Worm (Caenorhabditis elegans) whole organism, young adult: ENCODE results near the gene K08H2.4.
A peak's percentile ranks its signal among the peaks of the same experiment; 100 is the strongest.

ENCODE experiments used
- B0019.2 ChIP-seq: fragments of 200-800 bp; sonication (Bioruptor generic); conservative IDR thresholded peaks from 2 replicates; pipeline ENCODE4 v1.3.6; 2022; ENCODE audit warnings: missing genetic modification reagents, missing genetic modification characterization, missing compliant biosample characterization
- B0035.1 ChIP-seq: sonication (generic microtip); optimal IDR thresholded peaks from 2 replicates; lab custom pipeline; 2016; ENCODE audit warnings: missing genetic modification characterization, mild to moderate bottlenecking, missing compliant biosample characterization, missing genotype, missing genetic modification reagents
- B0261.1 ChIP-seq: sonication (generic microtip); optimal IDR thresholded peaks from 2 replicates; lab custom pipeline; 2016; ENCODE audit warnings: mild to moderate bottlenecking, missing genetic modification characterization, moderate library complexity, missing compliant biosample characterization
- C06A6.2 ChIP-seq: fragments of 200-800 bp; sonication (Bioruptor generic); conservative IDR thresholded peaks from 2 replicates; pipeline ENCODE4 v1.3.6; 2022; ENCODE audit warnings: missing genetic modification characterization, missing compliant biosample characterization
- F22D6.2 ChIP-seq: sonication (generic microtip); optimal IDR thresholded peaks from 2 replicates; lab custom pipeline; 2016; ENCODE audit warnings: mild to moderate bottlenecking, missing genetic modification characterization, missing compliant biosample characterization
- F23B12.7 ChIP-seq: sonication (generic microtip); optimal IDR thresholded peaks from 2 replicates; lab custom pipeline; 2017; ENCODE audit warnings: missing genetic modification characterization, mild to moderate bottlenecking, missing compliant biosample characterization, antibody characterized with exemption, moderate library complexity; ENCODE audit not compliant: insufficient read depth
- F57A8.1 ChIP-seq: fragments of 200-800 bp; sonication (Bioruptor generic); optimal IDR thresholded peaks from 2 replicates; lab custom pipeline; 2018; ENCODE audit warnings: mild to moderate bottlenecking, missing genetic modification characterization, moderate library complexity, missing compliant biosample characterization
- F57C9.4 ChIP-seq: sonication (generic microtip); optimal IDR thresholded peaks from 2 replicates; lab custom pipeline; 2017; ENCODE audit warnings: mild to moderate bottlenecking, missing genetic modification characterization, missing compliant biosample characterization
- K11D2.4 ChIP-seq: fragments of 200-800 bp; sonication (Bioruptor generic); IDR thresholded peaks from 2 replicates; pipeline ENCODE4 v1.3.6; 2022; ENCODE audit warnings: missing genetic modification reagents, missing genetic modification characterization, missing compliant biosample characterization
- T26A5.8 ChIP-seq: sonication (generic microtip); optimal IDR thresholded peaks from 2 replicates; lab custom pipeline; 2016; ENCODE audit warnings: missing genetic modification characterization, missing compliant biosample characterization
- Y56A3A.18 ChIP-seq: fragments of 200-800 bp; sonication (Bioruptor generic); IDR thresholded peaks from 2 replicates; pipeline ENCODE4 v1.3.6; 2022; ENCODE audit warnings: missing genetic modification reagents, missing genetic modification characterization, missing compliant biosample characterization
- akir-1 ChIP-seq: fragments of 200-800 bp; sonication (Bioruptor generic); optimal IDR thresholded peaks from 2 replicates; lab custom pipeline; 2018; ENCODE audit warnings: mild to moderate bottlenecking, missing genetic modification characterization, moderate library complexity, missing compliant biosample characterization
- aptf-2 ChIP-seq: fragments of 200-800 bp; sonication (Bioruptor generic); conservative IDR thresholded peaks from 2 replicates; pipeline ENCODE4 v1.3.6; 2022; ENCODE audit warnings: missing genetic modification reagents, missing genetic modification characterization, missing compliant biosample characterization
- aptf-3 ChIP-seq: fragments of 200-800 bp; sonication (Bioruptor generic); IDR thresholded peaks from 2 replicates; pipeline ENCODE4 v1.3.6; 2022; ENCODE audit warnings: missing genetic modification characterization, missing compliant biosample characterization
- attf-5 ChIP-seq: fragments of 200-800 bp; sonication (Bioruptor generic); optimal IDR thresholded peaks from 2 replicates; lab custom pipeline; 2018; ENCODE audit warnings: mild to moderate bottlenecking, missing genetic modification characterization, missing compliant biosample characterization
- bed-1 ChIP-seq: fragments of 200-800 bp; sonication (Bioruptor generic); IDR thresholded peaks from 2 replicates; pipeline ENCODE4 v1.3.6; 2022; ENCODE audit warnings: missing genetic modification reagents, missing genetic modification characterization, missing compliant biosample characterization
- bed-2 ChIP-seq: fragments of 200-800 bp; sonication (Bioruptor generic); IDR thresholded peaks from 2 replicates; pipeline ENCODE4 v1.3.6; 2022; ENCODE audit warnings: missing genetic modification reagents, missing genetic modification characterization, missing compliant biosample characterization
- ceh-58 ChIP-seq: fragments of 200-800 bp; sonication (Bioruptor generic); IDR thresholded peaks from 2 replicates; pipeline ENCODE4 v1.3.6; 2022; ENCODE audit warnings: missing genetic modification characterization, missing compliant biosample characterization
- ceh-91 ChIP-seq: fragments of 200-800 bp; sonication (Bioruptor generic); IDR thresholded peaks from 2 replicates; pipeline ENCODE4 v1.3.6; 2022; ENCODE audit warnings: missing genetic modification reagents, missing genetic modification characterization, missing compliant biosample characterization
- chd-7 ChIP-seq: sonication (generic microtip); optimal IDR thresholded peaks from 2 replicates; lab custom pipeline; 2016; ENCODE audit warnings: mild to moderate bottlenecking, missing genetic modification characterization, moderate library complexity, missing compliant biosample characterization
- dox-1 ChIP-seq: fragments of 200-800 bp; sonication (Bioruptor generic); IDR thresholded peaks from 2 replicates; pipeline ENCODE4 v1.3.6; 2022; ENCODE audit warnings: missing genetic modification reagents, missing genetic modification characterization, missing compliant biosample characterization
- egl-44 ChIP-seq: fragments of 200-800 bp; sonication (Bioruptor generic); IDR thresholded peaks from 2 replicates; pipeline ENCODE4 v1.3.6; 2022; ENCODE audit warnings: missing genetic modification reagents, missing genetic modification characterization, missing compliant biosample characterization
- lin-40 ChIP-seq: sonication (generic microtip); optimal IDR thresholded peaks from 2 replicates; lab custom pipeline; 2016; ENCODE audit warnings: missing genetic modification characterization, mild to moderate bottlenecking, missing compliant biosample characterization, missing genotype, missing genetic modification reagents
- lir-1 ChIP-seq: fragments of 200-800 bp; sonication (Bioruptor generic); conservative IDR thresholded peaks from 2 replicates; pipeline ENCODE4 v1.3.6; 2022; ENCODE audit warnings: missing genetic modification reagents, missing genetic modification characterization, missing compliant biosample characterization
- lsl-1 ChIP-seq: fragments of 200-800 bp; sonication (Bioruptor generic); optimal IDR thresholded peaks from 2 replicates; lab custom pipeline; 2018; ENCODE audit warnings: mild to moderate bottlenecking, missing genetic modification characterization, moderate library complexity, missing compliant biosample characterization
- madf-3 ChIP-seq: fragments of 200-800 bp; sonication (Bioruptor generic); IDR thresholded peaks from 2 replicates; pipeline ENCODE4 v1.3.6; 2022; ENCODE audit warnings: missing genetic modification reagents, missing genetic modification characterization, missing compliant biosample characterization
- madf-6 ChIP-seq: fragments of 200-800 bp; sonication (Bioruptor generic); IDR thresholded peaks from 2 replicates; pipeline ENCODE4 v1.3.6; 2022; ENCODE audit warnings: missing genetic modification reagents, missing genetic modification characterization, missing compliant biosample characterization
- mes-4 ChIP-seq: sonication (generic microtip); optimal IDR thresholded peaks from 2 replicates; lab custom pipeline; 2016; ENCODE audit warnings: missing genotype, missing genetic modification characterization, missing compliant biosample characterization
- mxl-1 ChIP-seq: sonication (generic microtip); optimal IDR thresholded peaks from 2 replicates; lab custom pipeline; 2016; ENCODE audit warnings: missing genetic modification characterization, missing compliant biosample characterization
- nhr-80 ChIP-seq: sonication (generic microtip); optimal IDR thresholded peaks from 2 replicates; lab custom pipeline; 2016; ENCODE audit warnings: missing genetic modification characterization, missing compliant biosample characterization
- pbrm-1 ChIP-seq: fragments of 200-800 bp; sonication (Bioruptor generic); IDR thresholded peaks from 2 replicates; pipeline ENCODE4 v1.3.6; 2022; ENCODE audit warnings: missing genetic modification reagents, missing genetic modification characterization, missing compliant biosample characterization
- rpc-1 ChIP-seq, 2 experiments: fragments of 150-350 bp in 1 of 2; sonication (generic microtip) in 1 of 2; optimal IDR thresholded peaks; 2 replicates each; lab custom pipeline; 2014 to 2018; ENCODE audit warnings: missing biosample characterization in 1 of 2, missing genetic modification characterization in 1 of 2, missing genetic modification reagents in 1 of 2, missing genotype in 1 of 2
- sdz-38 ChIP-seq: sonication (generic microtip); optimal IDR thresholded peaks from 2 replicates; lab custom pipeline; 2016; ENCODE audit warnings: missing genotype, missing genetic modification characterization, missing compliant biosample characterization
- snpc-1.3 ChIP-seq: sonication (generic microtip); optimal IDR thresholded peaks from 2 replicates; lab custom pipeline; 2017; ENCODE audit warnings: missing genetic modification characterization, mild to moderate bottlenecking, missing compliant biosample characterization, antibody characterized with exemption, moderate library complexity, missing genotype, missing genetic modification reagents; ENCODE audit not compliant: insufficient read depth
- tbp1 ChIP-seq: fragments of 200-800 bp; sonication (Bioruptor generic); optimal IDR thresholded peaks from 2 replicates; lab custom pipeline; 2018; ENCODE audit warnings: mild to moderate bottlenecking, missing genetic modification characterization, missing compliant biosample characterization
- tbx-9 ChIP-seq: sonication (generic microtip); optimal IDR thresholded peaks from 2 replicates; lab custom pipeline; 2016; ENCODE audit warnings: borderline replicate concordance, missing genetic modification characterization, inconsistent platforms, missing compliant biosample characterization
- tlf-1 ChIP-seq: fragments of 200-800 bp; sonication (Bioruptor generic); optimal IDR thresholded peaks from 2 replicates; lab custom pipeline; 2018; ENCODE audit warnings: mild to moderate bottlenecking, missing genetic modification characterization, missing compliant biosample characterization
- unc-62 ChIP-seq: fragments of 150-350 bp; optimal IDR thresholded peaks from 2 replicates; lab custom pipeline; 2014; ENCODE audit warnings: missing biosample characterization, missing genetic modification reagents, missing genetic modification characterization
- xnd-1 ChIP-seq: sonication (generic microtip); optimal IDR thresholded peaks from 2 replicates; lab custom pipeline; 2016; ENCODE audit warnings: missing genotype, missing genetic modification reagents, missing genetic modification characterization, missing compliant biosample characterization
- zfh-2 ChIP-seq: fragments of 200-800 bp; sonication (Bioruptor generic); conservative IDR thresholded peaks from 2 replicates; pipeline ENCODE4 v1.3.6; 2022; ENCODE audit warnings: missing genetic modification reagents, missing genetic modification characterization, missing compliant biosample characterization
- zim-3 ChIP-seq: sonication (generic microtip); optimal IDR thresholded peaks from 2 replicates; lab custom pipeline; 2017; ENCODE audit warnings: mild to moderate bottlenecking, missing genetic modification characterization, moderate library complexity, missing compliant biosample characterization
- ztf-22 ChIP-seq: fragments of 200-800 bp; sonication (Bioruptor generic); optimal IDR thresholded peaks from 2 replicates; lab custom pipeline; 2018; ENCODE audit warnings: mild to moderate bottlenecking, missing genetic modification characterization, moderate library complexity, missing compliant biosample characterization
- ztf-26 ChIP-seq: sonication (generic microtip); optimal IDR thresholded peaks from 2 replicates; lab custom pipeline; 2017; ENCODE audit warnings: missing genetic modification characterization, missing compliant biosample characterization

K08H2.4 gene

DNA sequence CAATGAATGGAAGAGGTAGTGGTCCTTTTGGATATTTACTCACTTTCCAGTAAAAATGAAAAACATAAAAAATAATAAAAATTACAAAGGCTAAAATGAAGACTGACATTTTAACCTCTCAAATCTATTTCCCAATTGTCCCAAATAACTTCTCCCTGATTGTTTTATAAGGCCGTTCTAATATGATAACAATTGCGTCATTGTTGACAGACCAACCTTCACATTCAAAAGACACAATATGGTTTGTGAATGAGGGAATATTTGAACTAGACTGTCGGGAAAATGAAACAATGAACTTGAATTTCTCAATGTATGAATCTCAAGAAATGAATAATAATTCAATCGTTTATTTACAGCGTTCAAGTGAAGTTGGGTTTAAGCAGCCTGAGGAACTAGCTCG is 28.9 kb downstream of the K08H2.4 start, which contains the start of gene cyp-14A1:
TSS of gene cyp-14A1 (minus strand) at position 126 of the 400 bp plus-strand sequence.
- no peak for TF ChIP-seq B0261.1
- no peak for TF ChIP-seq F22D6.2 (tag; lab: Kevin White, UChicago)
- no peak for TF ChIP-seq bed-1
- TF ChIP-seq K11D2.4, result no peak
- no peak for TF ChIP-seq xnd-1 (tag; lab: Kevin White, UChicago)
- TF ChIP-seq lir-1, result no peak
- no peak for TF ChIP-seq mxl-1 (tag; lab: Kevin White, UChicago)
- no peak for TF ChIP-seq tlf-1 (GFP tag; lab: Kevin White, UChicago)
- TF ChIP-seq F23B12.7 (tag; lab: Kevin White, UChicago), result no peak
- TF ChIP-seq ztf-22 (GFP tag; lab: Kevin White, UChicago), result no peak
- TF ChIP-seq C06A6.2 (GFP tag; lab: Robert Waterston, UW), result no peak
- no peak for TF ChIP-seq dox-1 (GFP tag; lab: Robert Waterston, UW)
- no peak for TF ChIP-seq attf-5 (GFP tag; lab: Kevin White, UChicago)
- no peak for TF ChIP-seq Y56A3A.18
- TF ChIP-seq akir-1 (GFP tag; lab: Kevin White, UChicago), result no peak
- no peak for TF ChIP-seq B0019.2 (GFP tag; lab: Robert Waterston, UW)
- no peak for TF ChIP-seq sdz-38 (tag; lab: Kevin White, UChicago)
- TF ChIP-seq pbrm-1, result no peak
- TF ChIP-seq zim-3 (tag; lab: Kevin White, UChicago), result no peak
- TF ChIP-seq unc-62 (GFP tag; lab: Kevin White, UChicago), result no peak

DNA sequence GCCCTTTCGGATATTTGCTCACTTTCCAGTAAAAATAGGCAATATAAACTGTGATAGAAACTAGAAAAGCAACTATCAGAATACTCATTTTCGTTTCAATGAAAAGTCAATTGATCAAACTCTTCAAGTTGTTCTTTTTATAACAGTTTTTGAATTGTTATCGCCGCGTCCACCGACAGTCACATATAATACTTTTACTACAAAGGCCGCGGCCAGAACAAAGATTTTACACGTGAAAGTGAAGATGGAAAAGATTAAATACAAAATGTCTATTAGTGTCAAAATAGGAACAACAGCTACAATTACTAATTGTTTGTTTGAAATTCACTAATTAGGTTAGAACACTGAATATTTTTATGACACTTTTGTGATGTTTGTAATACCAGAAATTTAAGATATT is 31.3 kb downstream of the K08H2.4 start, which contains the start of gene cyp-14A2:
TSS of gene cyp-14A2 (minus strand) at position 101 of the 400 bp plus-strand sequence.
- TF ChIP-seq tbp1 (GFP tag; lab: Kevin White, UChicago) (no peak), nhr-80 (tag; lab: Kevin White, UChicago) (peak; percentile 35)

- TF ChIP-seq xnd-1 (tag; lab: Kevin White, UChicago), result no peak
- no peak for TF ChIP-seq chd-7 (tag; lab: Kevin White, UChicago)
- TF ChIP-seq mes-4, result no peak
- no peak for TF ChIP-seq zfh-2 (GFP tag; lab: Robert Waterston, UW)
- TF ChIP-seq F57C9.4 (tag; lab: Kevin White, UChicago), result no peak
- no peak for TF ChIP-seq ztf-26 (tag; lab: Kevin White, UChicago)
- TF ChIP-seq aptf-2 (GFP tag; lab: Robert Waterston, UW), result no peak
- no peak for TF ChIP-seq lir-1
These were observed 35.8 kb downstream of the K08H2.4 start, which contains the start of gene cyp-14A3 for ce11 chrX:13274102-13274501. Gene cyp-14A3, minus strand, starts transcription at chrX:13274202.

DNA sequence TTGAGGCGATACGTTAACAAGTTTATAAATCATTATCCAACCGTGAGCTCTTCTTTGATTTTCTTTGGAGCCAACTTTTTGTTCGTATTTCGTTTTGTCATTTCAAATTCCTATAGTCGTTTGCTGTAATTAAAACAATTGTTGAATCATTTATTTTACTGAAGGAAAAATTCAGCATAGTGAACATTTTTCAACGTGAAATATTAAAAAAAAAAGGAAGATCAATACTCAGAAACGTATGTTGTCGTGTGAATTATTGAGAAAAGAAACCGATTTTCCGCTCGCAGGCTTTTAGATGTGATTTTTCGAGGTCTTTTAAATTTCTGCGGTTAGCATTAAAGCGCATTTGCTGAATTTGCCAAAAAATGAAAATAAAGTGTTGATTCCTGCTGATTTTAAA is 40.6 kb downstream of the K08H2.4 start, which contains the start of gene phf-33:
TSS of gene phf-33 (minus strand) at position 101 of the 400 bp plus-strand sequence.
- TF ChIP-seq T26A5.8 (tag; lab: Kevin White, UChicago), result no peak
- no peak for TF ChIP-seq rpc-1 (optimal IDR thresholded peaks at IDR 0.05; lab: Kevin White, UChicago)
- TF ChIP-seq rpc-1 (tag; optimal IDR thresholded peaks at IDR 0.05; lab: Kevin White, UChicago), result no peak
- TF ChIP-seq ceh-58, result no peak
- TF ChIP-seq madf-6, result no peak
- TF ChIP-seq mxl-1 (tag; lab: Kevin White, UChicago), result no peak
- TF ChIP-seq F57C9.4 (tag; lab: Kevin White, UChicago), result no peak
- no peak for TF ChIP-seq nhr-80 (tag; lab: Kevin White, UChicago)
- TF ChIP-seq tbx-9 (tag; lab: Kevin White, UChicago), result no peak
- no peak for TF ChIP-seq B0035.1 (tag; lab: Kevin White, UChicago)
- no peak for TF ChIP-seq tlf-1 (GFP tag; lab: Kevin White, UChicago)
- TF ChIP-seq aptf-3, result no peak
- TF ChIP-seq ceh-91 (GFP tag; lab: Robert Waterston, UW), result no peak
- TF ChIP-seq snpc-1.3 (tag; lab: Kevin White, UChicago), result no peak
- TF ChIP-seq lsl-1 (GFP tag; lab: Kevin White, UChicago), result no peak
- TF ChIP-seq F57A8.1 (GFP tag; lab: Kevin White, UChicago), result no peak
- no peak for TF ChIP-seq lin-40 (tag; lab: Kevin White, UChicago)
- no peak for TF ChIP-seq bed-2 (GFP tag; lab: Robert Waterston, UW)
- TF ChIP-seq madf-3 (GFP tag; lab: Robert Waterston, UW), result no peak
- TF ChIP-seq egl-44 (GFP tag; lab: Robert Waterston, UW), result no peak
